Fruit fly (Drosophila melanogaster): Measurements from ENCODE around the gene Bx.

The Bx gene

DNA sequence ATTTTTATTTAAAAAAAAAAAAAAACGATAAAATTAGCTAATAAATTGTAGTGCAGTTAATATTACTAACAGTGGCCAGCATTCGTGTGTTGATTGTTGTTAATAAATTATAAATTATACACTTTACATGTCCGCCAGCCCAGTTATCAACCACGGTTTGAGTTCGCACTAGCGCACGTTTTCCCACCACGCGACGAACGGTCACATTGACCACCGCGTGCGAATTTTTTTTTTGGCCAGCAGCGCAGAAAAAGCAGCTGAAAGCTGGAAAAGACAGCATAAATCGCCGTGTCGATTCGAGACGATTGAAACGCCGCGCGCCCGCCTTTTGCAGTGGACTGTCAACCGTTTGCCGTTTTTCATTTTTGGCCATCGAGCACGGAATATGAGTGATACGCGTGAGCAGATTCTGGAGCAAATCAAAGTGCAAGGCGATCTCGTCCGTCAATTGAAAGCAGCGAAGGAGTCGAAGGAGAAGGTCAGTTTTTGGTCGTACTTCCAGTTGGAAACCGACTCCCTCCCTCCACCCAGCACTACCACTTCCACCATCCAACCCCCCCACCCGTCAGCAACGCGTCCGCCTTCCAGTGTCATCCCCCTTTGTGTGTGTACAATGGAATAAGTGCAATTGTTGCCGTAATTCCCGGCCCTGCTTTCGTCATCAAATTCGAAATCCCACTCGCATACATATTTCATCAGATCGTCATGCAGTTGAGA lies at the start of gene Bx, which contains the start of gene HisRS:
Bx (plus strand) TSS at position 224 of the 717 bp plus-strand sequence.
HisRS (plus strand) TSS at position 224 of the 717 bp plus-strand sequence.
- TF ChIP-seq usp (GFP tag; optimal IDR thresholded peaks at IDR 0.05) (no peak), psq (optimal IDR thresholded peaks at IDR 0.05) (no peak), pan (optimal IDR thresholded peaks at IDR 0.05) (no peak), CG8478 (optimal IDR thresholded peaks at IDR 0.05) (no peak), Dll (optimal IDR thresholded peaks at IDR 0.05) (no peak), EcR (GFP tag; optimal IDR thresholded peaks at IDR 0.05) (no peak)

DNA sequence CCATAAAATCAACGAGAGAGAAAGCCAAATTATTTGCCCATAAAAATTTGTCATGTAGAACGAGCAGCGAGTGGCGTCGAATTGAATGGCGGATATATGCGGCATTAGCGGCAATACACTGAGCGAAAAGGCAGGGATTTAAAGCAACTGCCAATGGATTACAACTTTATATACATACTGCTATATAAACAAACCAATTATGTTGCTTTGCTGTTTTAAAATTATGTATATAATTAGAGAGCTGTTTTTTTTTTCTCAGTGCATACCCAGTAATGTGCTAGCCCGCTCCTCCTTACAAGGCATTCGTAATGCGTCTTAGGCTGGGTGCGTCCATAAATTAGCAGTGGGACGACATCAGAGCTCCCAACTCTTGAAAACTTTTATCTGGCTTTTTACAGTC lies 47.3 kb upstream of the Bx start:
- TF ChIP-seq pan (optimal IDR thresholded peaks at IDR 0.05) (no peak), psq (optimal IDR thresholded peaks at IDR 0.05) (no peak), usp (GFP tag; optimal IDR thresholded peaks at IDR 0.05) (no peak), Dll (optimal IDR thresholded peaks at IDR 0.05) (no peak), EcR (GFP tag; optimal IDR thresholded peaks at IDR 0.05) (no peak), CG8478 (optimal IDR thresholded peaks at IDR 0.05) (no peak)

DNA sequence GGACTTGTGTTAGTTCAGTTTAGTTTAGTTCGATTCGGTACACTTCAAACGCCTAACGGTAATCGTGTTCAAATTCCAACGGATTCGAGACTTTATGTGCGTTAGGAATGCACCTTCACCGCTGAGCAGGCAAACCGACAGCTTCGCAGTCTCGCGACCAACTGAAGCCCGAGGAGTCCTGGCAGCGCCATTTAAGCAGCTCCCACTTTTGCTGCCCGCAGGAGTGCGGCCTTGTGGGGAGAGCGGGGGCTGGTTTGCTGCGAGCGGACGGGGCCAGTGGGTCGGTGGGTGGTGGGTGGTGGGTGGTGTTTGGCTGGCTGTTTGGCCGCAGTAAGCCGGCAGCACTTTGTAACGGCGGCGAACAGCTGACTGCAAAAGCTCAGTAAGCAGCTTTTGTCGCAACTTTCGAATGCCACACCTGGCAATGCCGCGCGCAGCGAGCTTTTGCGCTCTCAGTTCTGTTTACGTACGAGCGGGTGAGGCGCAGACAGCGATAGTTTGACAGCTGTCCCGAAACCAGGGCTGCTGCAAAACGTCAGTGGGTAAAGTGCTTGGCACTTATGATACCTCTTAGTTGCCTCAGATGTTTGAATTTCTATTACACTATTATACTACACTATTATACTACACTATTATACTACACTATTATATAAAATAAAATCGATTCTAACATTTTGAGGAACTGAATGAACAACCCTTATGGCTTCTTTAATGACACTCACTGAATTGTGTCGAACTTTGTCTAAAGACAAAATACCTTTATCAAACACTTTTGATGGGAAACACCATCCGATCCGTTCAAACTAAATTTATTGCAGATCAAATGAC lies 35.7 kb upstream of the Bx start, which contains the start of gene CG32547:
CG32547 (minus strand) TSS at position 181 of the 828 bp plus-strand sequence.
- no peak for TF ChIP-seq Dll (optimal IDR thresholded peaks at IDR 0.05)
- peak; percentile 92 for TF ChIP-seq pan (optimal IDR thresholded peaks at IDR 0.05)

DNA sequence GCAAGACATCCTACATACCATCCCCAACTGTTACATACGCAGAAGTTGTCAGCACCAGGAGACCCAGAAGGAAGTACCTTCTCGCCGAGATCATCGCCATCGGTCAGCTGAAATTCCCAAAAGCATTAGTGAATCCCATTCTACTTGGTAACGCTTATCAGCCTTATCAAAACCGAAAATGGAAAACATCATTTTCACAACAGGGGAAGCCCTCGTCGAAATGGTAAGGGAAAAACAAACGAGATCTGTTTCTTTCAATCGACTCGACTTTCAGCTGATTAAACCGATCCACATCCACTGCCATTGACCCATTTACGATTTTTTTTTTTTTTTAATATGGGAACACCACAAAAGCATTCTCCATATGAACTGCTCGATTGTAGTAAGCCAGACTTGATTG lies 32.7 kb upstream of the Bx start:
- TF ChIP-seq EcR (GFP tag; optimal IDR thresholded peaks at IDR 0.05) (no peak), psq (optimal IDR thresholded peaks at IDR 0.05) (no peak), CG8478 (optimal IDR thresholded peaks at IDR 0.05) (no peak), pan (optimal IDR thresholded peaks at IDR 0.05) (no peak), Dll (optimal IDR thresholded peaks at IDR 0.05) (no peak), usp (GFP tag; optimal IDR thresholded peaks at IDR 0.05) (no peak)

DNA sequence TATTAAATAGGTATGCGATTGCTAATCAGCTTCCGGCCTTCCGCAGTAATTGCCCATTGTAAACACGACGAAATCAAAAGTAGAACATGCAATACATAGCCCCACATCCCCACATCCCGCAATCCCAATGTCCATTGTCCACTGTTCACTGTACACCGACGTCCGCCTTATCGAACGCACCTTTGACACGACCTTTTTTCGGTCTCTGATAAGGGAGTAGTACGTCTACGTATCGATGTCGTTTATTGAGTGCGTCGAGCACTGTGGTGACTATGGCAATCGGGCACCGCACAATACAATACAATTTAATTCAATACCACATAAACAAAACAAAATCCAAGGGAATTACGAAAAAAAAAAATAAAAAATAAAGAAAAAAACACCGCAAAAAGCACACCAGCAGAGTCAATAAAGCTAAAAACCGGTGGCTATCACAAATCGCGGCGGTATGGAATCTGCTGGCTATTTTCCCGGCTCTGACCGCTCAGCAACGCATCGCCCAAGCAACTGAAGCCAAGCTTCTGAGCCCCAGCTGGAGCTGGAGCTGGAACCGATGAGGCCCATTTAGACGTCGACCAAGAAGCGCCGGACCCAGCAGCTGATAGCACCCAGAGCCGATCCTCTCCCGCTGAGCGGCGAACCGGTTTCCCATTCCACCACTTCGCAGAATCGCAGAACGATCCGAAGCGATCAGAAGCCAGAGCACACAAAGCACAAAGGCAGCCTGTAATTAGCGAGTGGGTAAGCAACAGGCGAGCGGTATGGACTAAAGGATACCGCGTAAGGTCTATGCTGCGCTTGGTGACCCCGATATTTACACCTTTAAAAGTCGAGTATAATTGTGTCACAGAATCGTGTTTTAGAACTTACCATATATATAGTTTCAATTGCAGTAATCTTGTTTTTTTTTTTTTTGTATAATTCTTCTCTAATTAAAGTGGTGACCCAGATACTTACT lies 31.7 kb upstream of the Bx start, which contains the start of gene Hayan:
Hayan (minus strand) TSS at position 512 of the 958 bp plus-strand sequence.
- TF ChIP-seq EcR (GFP tag; optimal IDR thresholded peaks at IDR 0.05) (no peak), Dll (optimal IDR thresholded peaks at IDR 0.05) (peak; percentile 64), pan (optimal IDR thresholded peaks at IDR 0.05) (peak; percentile 78)

DNA sequence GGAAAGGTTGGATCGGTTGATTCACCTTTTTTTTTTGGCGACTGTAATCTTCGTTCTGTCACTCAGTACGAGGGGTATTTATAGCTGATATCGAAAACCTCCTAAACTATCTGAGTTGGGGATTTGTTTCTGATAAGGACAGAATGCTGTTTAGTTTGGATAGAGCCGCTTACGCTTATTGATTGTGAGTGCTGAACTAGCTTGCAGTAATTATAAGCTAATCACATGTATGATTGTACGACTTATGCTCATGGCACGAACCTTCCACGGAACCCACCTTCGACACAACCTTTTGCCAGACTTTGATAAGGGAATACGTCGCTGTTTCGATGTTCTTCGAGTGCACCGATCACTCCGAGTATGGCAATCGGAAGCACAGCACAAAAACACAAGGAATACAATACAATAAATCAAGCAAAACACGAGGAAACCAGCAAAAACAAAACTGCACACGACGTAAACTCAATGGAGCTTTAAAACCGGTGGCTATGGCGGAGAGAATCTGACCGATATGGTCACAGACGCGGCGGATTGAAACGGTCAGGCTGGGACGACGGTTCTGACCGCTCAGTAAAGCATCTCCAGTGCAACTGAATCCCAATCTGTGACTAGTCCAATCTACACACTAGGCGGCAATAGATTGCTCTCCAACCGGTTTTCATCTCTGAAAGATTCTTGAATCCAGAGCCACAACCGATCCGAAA lies 28.7 kb upstream of the Bx start, which contains the start of gene psh:
psh (minus strand) TSS at position 566 of the 704 bp plus-strand sequence.
- TF ChIP-seq psq (optimal IDR thresholded peaks at IDR 0.05) (no peak), CG8478 (optimal IDR thresholded peaks at IDR 0.05) (no peak), pan (optimal IDR thresholded peaks at IDR 0.05) (no peak), Dll (optimal IDR thresholded peaks at IDR 0.05) (no peak), usp (GFP tag; optimal IDR thresholded peaks at IDR 0.05) (no peak)

DNA sequence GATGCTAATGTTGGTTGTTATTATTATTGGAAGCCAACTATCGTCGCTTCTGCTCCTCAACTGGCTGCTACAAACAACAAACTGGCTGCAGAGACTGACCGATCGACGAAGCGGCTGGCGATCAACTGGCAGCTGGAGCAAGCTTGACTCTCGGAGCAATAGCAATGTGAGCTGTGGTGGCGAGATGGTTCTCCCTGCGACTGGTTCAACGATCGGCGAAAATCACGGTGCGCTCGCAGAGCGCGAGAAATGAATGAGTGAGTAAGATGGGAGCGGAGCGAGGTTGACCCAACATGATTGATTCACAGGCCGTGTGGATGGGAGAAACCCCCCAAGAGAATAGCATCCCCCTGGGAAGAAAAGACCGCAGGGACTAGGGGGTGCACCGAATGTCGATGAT lies 25.7 kb upstream of the Bx start, which contains the start of gene CG15046:
CG15046 (minus strand) TSS at position 112 of the 400 bp plus-strand sequence.
- TF ChIP-seq CG8478 (optimal IDR thresholded peaks at IDR 0.05) (no peak), pan (optimal IDR thresholded peaks at IDR 0.05) (no peak), Dll (optimal IDR thresholded peaks at IDR 0.05) (peak; percentile 64), psq (optimal IDR thresholded peaks at IDR 0.05) (no peak), usp (GFP tag; optimal IDR thresholded peaks at IDR 0.05) (no peak), EcR (GFP tag; optimal IDR thresholded peaks at IDR 0.05) (no peak)

DNA sequence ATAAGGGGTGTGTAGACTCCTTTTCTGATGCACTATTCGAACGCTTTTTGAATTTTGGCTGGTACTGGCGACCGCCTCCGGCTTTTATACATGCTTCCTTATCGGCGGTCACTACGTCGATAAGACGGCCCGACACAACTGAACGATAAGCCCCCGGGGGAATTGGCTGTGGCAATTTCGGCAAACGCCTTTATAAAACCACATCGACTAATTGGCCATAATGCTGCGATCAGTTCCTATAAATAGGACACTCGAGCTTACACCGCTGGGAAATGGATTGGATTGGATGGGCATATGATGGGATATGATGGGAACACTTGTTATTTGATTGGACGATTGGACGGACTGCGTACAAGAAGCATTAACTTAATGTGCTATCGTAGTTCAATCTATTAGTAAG lies 23.3 kb upstream of the Bx start, which contains the start of gene CG15044:
CG15044 (minus strand) TSS at position 66 of the 400 bp plus-strand sequence.
- TF ChIP-seq EcR (GFP tag; optimal IDR thresholded peaks at IDR 0.05) (no peak), pan (optimal IDR thresholded peaks at IDR 0.05) (no peak), Dll (optimal IDR thresholded peaks at IDR 0.05) (no peak), usp (GFP tag; optimal IDR thresholded peaks at IDR 0.05) (no peak), psq (optimal IDR thresholded peaks at IDR 0.05) (no peak), CG8478 (optimal IDR thresholded peaks at IDR 0.05) (no peak)

DNA sequence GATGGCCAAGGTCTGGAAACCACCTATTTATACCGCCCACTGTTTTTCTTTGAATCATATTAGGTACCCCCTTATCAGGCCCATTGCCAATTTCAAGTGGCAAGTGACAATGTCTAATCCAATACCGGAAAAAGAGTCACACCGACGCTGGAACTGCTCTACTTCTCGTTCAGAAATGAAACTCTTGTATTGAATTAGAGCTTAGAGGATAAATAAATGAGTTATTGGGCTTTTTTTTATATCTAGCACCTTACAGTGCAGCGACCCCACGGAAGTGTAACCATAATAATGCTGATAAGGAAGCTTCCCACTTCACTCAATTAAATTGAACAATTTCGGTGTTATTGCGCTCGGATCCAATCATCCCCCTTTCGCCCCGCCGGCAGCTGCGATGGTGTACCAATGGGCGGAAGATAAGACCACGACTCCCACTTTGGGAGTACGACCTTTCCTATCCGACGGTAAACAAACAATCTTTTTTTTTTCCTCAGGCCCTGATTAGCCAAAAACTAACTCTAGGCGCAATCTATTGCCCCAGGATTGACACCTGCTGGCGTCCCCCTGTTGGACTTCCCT lies 21.0 kb upstream of the Bx start, which contains the start of gene CG15043:
CG15043 (minus strand) TSS at position 4 of the 576 bp plus-strand sequence.
- no peak for TF ChIP-seq usp (GFP tag; optimal IDR thresholded peaks at IDR 0.05)

DNA sequence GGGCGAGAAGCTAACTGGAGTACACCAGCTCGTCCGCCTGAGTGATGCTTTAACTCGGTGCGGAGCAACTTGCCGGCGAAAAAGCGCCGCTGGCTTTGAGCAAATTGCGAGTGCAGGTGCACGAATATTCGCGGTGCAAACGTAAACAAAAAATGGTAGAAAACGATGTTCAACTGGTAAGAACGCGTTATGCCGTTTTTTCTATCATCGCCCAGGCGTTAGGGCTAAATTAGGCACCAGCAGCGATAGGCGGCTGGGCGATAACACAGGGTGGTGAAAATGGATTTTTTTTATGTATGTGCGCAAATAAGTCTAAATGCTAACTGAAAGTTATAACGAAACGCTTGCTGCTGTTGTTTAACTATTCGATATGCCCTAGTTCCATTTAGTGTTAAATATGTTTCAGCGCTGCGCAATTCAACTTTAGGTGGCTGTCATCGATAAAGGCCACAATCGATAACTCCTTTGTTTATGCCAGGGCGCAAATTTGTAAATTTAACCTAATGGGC lies 15.5 kb upstream of the Bx start, which contains the start of the genes Pgant7 and Xrcc2:
Pgant7 (minus strand) TSS at position 308 of the 509 bp plus-strand sequence.
Xrcc2 (plus strand) TSS at position 449 of the 509 bp plus-strand sequence.
- TF ChIP-seq usp (GFP tag; optimal IDR thresholded peaks at IDR 0.05) (no peak), CG8478 (optimal IDR thresholded peaks at IDR 0.05) (no peak), pan (optimal IDR thresholded peaks at IDR 0.05) (peak; percentile 33)

Measured in whole organism.